Fruit fly (Drosophila melanogaster) whole organism, pupa: ENCODE results near the gene IscU.

Experiments
- CG10348 ChIP-seq: fragments of 200-800 bp; sonication (Bioruptor generic); IDR thresholded peaks from 2 replicates; pipeline ENCODE4 v1.3.6; 2022; ENCODE audit warnings: missing biosample characterization, missing genetic modification characterization
- CG12605 ChIP-seq: fragments of 200-800 bp; sonication (Bioruptor generic); IDR thresholded peaks from 2 replicates; pipeline ENCODE4 v1.3.6; 2022; ENCODE audit warnings: missing biosample characterization, missing genetic modification characterization
- CG14655 ChIP-seq: fragments of 200-800 bp; sonication (Bioruptor generic); optimal IDR thresholded peaks from 3 replicates; lab custom pipeline; 2017; ENCODE audit warnings: mild to moderate bottlenecking, missing biosample characterization, missing genetic modification reagents, missing genetic modification characterization
- CG32121 ChIP-seq: fragments of 200-800 bp; sonication (Bioruptor generic); IDR thresholded peaks from 2 replicates; pipeline ENCODE4 v1.3.6; 2022; ENCODE audit warnings: missing biosample characterization, missing genetic modification characterization
- CG34367 ChIP-seq: fragments of 200-800 bp; sonication (Bioruptor generic); optimal IDR thresholded peaks from 2 replicates; lab custom pipeline; 2018; ENCODE audit warnings: missing biosample characterization, mild to moderate bottlenecking, missing genetic modification characterization
- CG4496 ChIP-seq: fragments of 200-800 bp; sonication (Bioruptor generic); IDR thresholded peaks from 3 replicates; pipeline ENCODE4 v1.3.6; 2022; ENCODE audit warnings: missing biosample characterization, missing genetic modification characterization
- CG8159 ChIP-seq: fragments of 200-800 bp; sonication (Bioruptor generic); optimal IDR thresholded peaks from 3 replicates; lab custom pipeline; 2018; ENCODE audit warnings: missing biosample characterization, mild to moderate bottlenecking, missing genetic modification characterization, moderate library complexity
- CG9948 ChIP-seq: fragments of 200-800 bp; sonication (Bioruptor generic); optimal IDR thresholded peaks from 2 replicates; lab custom pipeline; 2018; ENCODE audit warnings: missing biosample characterization, mild to moderate bottlenecking, missing genetic modification characterization, moderate library complexity
- D1 ChIP-seq: fragments of 200-800 bp; sonication (Bioruptor generic); optimal IDR thresholded peaks from 2 replicates; lab custom pipeline; 2018; ENCODE audit warnings: missing biosample characterization, mild to moderate bottlenecking, missing genetic modification characterization, moderate library complexity
- EcR ChIP-seq: fragments of 200-800 bp; sonication (Bioruptor generic); optimal IDR thresholded peaks from 3 replicates; lab custom pipeline; 2019; ENCODE audit warnings: missing biosample characterization, missing genetic modification characterization, mild to moderate bottlenecking, moderate library complexity, missing genetic modification reagents
- Pif1B ChIP-seq: fragments of 200-800 bp; sonication (Bioruptor generic); optimal IDR thresholded peaks from 3 replicates; lab custom pipeline; 2016; ENCODE audit warnings: missing biosample characterization, missing genetic modification characterization
- rn ChIP-seq: fragments of 200-800 bp; sonication (Bioruptor generic); IDR thresholded peaks from 2 replicates; pipeline ENCODE4 v1.3.6; 2022; ENCODE audit warnings: missing biosample characterization, missing genetic modification characterization

DNA sequence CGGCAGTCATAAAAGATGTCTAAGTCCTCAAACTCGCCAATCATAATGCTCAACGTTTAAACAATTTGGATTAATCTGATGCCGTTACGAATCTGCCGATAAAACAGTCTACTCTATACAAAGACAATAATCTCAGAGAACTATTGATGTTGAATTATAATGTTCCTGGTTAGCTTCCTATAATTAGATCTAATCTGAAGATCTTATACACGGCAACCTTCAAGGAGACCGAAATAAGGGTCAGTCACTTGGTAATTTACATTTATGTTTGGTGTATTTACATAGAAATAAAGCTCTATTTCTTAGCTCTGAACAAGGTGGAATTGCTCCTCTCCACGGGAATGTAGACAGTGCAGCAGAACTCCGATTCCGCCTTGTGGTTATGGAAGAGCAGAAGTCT lies 43.3 kb downstream of the IscU start, which contains the start of gene CG33189:
- TF ChIP-seq EcR (GFP tag; lab: Kevin White, UChicago) = no peak
- no peak for TF ChIP-seq CG14655 (GFP tag; lab: Kevin White, UChicago)
- TF ChIP-seq CG34367 (tag; lab: Kevin White, UChicago) = no peak
- TF ChIP-seq rn = no peak
- TF ChIP-seq Pif1B (GFP tag; lab: Kevin White, UChicago) = no peak
- no peak for TF ChIP-seq CG8159 (tag; lab: Kevin White, UChicago)
- TF ChIP-seq CG4496 (GFP tag; lab: Robert Waterston, UW) = no peak
- no peak for TF ChIP-seq CG12605 (GFP tag; lab: Robert Waterston, UW)
- no peak for TF ChIP-seq CG9948 (tag; lab: Kevin White, UChicago)
- TF ChIP-seq CG10348 (GFP tag; lab: Robert Waterston, UW) = no peak
- TF ChIP-seq D1 (tag; lab: Kevin White, UChicago) = no peak
- TF ChIP-seq CG32121 (GFP tag; lab: Robert Waterston, UW) = no peak
